Fruit fly (Drosophila melanogaster) whole organism, embryonic: ENCODE results near the gene CG42538.

Experiments used
- Ada2b ChIP-seq: fragments of 200-800 bp; sonication (Bioruptor generic); IDR thresholded peaks from 2 replicates; pipeline ENCODE4 v1.3.6; 2022; ENCODE audit warnings: missing biosample characterization, missing genetic modification characterization
- CG10209 ChIP-seq: fragments of 200-800 bp; sonication (Bioruptor generic); optimal IDR thresholded peaks from 3 replicates; lab custom pipeline; 2017; ENCODE audit warnings: missing biosample characterization, mild to moderate bottlenecking, missing genetic modification characterization, missing genetic modification reagents
- CG1024 ChIP-seq: fragments of 200-800 bp; sonication (Bioruptor generic); IDR thresholded peaks from 2 replicates; pipeline ENCODE4 v1.3.6; 2022; ENCODE audit warnings: missing biosample characterization, missing genetic modification characterization
- CG10366 ChIP-seq: fragments of 200-800 bp; sonication (Bioruptor generic); IDR thresholded peaks from 2 replicates; pipeline ENCODE4 v1.3.6; 2022; ENCODE audit warnings: missing biosample characterization, missing genetic modification characterization
- CG10959 ChIP-seq: fragments of 200-800 bp; sonication (Bioruptor generic); IDR thresholded peaks from 2 replicates; pipeline ENCODE4 v1.3.6; 2022; ENCODE audit warnings: missing biosample characterization, missing genetic modification characterization
- CG12236 ChIP-seq: fragments of 200-800 bp; sonication (Bioruptor generic); optimal IDR thresholded peaks from 2 replicates; lab custom pipeline; 2016; ENCODE audit warnings: missing biosample characterization, missing genetic modification characterization
- CG1233 ChIP-seq: fragments of 200-800 bp; sonication (Bioruptor generic); optimal IDR thresholded peaks from 4 replicates; lab custom pipeline; 2018; ENCODE audit warnings: missing biosample characterization, mild to moderate bottlenecking, missing genetic modification characterization
- CG12391 ChIP-seq: fragments of 200-800 bp; sonication (Bioruptor generic); optimal IDR thresholded peaks from 3 replicates; lab custom pipeline; 2018; ENCODE audit warnings: missing biosample characterization, mild to moderate bottlenecking, missing genetic modification characterization, moderate library complexity
- CG13296 ChIP-seq: fragments of 200-800 bp; sonication (Bioruptor generic); optimal IDR thresholded peaks from 3 replicates; lab custom pipeline; 2018; ENCODE audit warnings: missing biosample characterization, mild to moderate bottlenecking, missing genetic modification characterization
- CG13894 ChIP-seq: fragments of 200-800 bp; sonication (Bioruptor generic); optimal IDR thresholded peaks from 3 replicates; lab custom pipeline; 2018; ENCODE audit warnings: missing biosample characterization, mild to moderate bottlenecking, missing genetic modification characterization, moderate library complexity
- CG14710 ChIP-seq: fragments of 200-800 bp; sonication (Bioruptor generic); optimal IDR thresholded peaks from 3 replicates; lab custom pipeline; 2019; ENCODE audit warnings: missing biosample characterization, mild to moderate bottlenecking, missing genetic modification characterization, moderate library complexity
- CG1529 ChIP-seq: fragments of 200-800 bp; sonication (Bioruptor generic); optimal IDR thresholded peaks from 3 replicates; lab custom pipeline; 2018; ENCODE audit warnings: missing biosample characterization, missing genetic modification characterization
- CG15601 ChIP-seq: fragments of 200-800 bp; sonication (Bioruptor generic); optimal IDR thresholded peaks from 3 replicates; lab custom pipeline; 2019; ENCODE audit warnings: missing biosample characterization, mild to moderate bottlenecking, missing genetic modification characterization, moderate library complexity
- CG15696 ChIP-seq: fragments of 200-800 bp; sonication (Bioruptor generic); optimal IDR thresholded peaks from 2 replicates; lab custom pipeline; 2019; ENCODE audit warnings: missing biosample characterization, mild to moderate bottlenecking, missing genetic modification characterization, moderate library complexity
- CG1603 ChIP-seq: fragments of 200-800 bp; sonication (Bioruptor generic); optimal IDR thresholded peaks from 2 replicates; lab custom pipeline; 2019; ENCODE audit warnings: missing biosample characterization, mild to moderate bottlenecking, missing genetic modification characterization, moderate library complexity
- CG16863 ChIP-seq: fragments of 200-800 bp; sonication (Bioruptor generic); optimal IDR thresholded peaks from 3 replicates; lab custom pipeline; 2016; ENCODE audit warnings: missing biosample characterization, missing genetic modification characterization
- CG2202 ChIP-seq: fragments of 200-800 bp; sonication (Bioruptor generic); optimal IDR thresholded peaks from 2 replicates; lab custom pipeline; 2018; ENCODE audit warnings: missing biosample characterization, mild to moderate bottlenecking, missing genetic modification characterization
- CG33213 ChIP-seq: fragments of 200-800 bp; sonication (Bioruptor generic); optimal IDR thresholded peaks from 3 replicates; lab custom pipeline; 2016; ENCODE audit warnings: missing biosample characterization, missing genetic modification characterization
- CG42726 ChIP-seq: fragments of 200-800 bp; sonication (Bioruptor generic); IDR thresholded peaks from 2 replicates; pipeline ENCODE4 v1.3.6; 2022; ENCODE audit warnings: missing biosample characterization, missing genetic modification characterization; ENCODE audit not compliant: partially characterized antibody
- CG4328 ChIP-seq: fragments of 200-800 bp; sonication (Bioruptor generic); optimal IDR thresholded peaks from 3 replicates; lab custom pipeline; 2017; ENCODE audit warnings: missing biosample characterization, missing genetic modification reagents, missing genetic modification characterization
- CG4360 ChIP-seq: fragments of 200-800 bp; sonication (Bioruptor generic); IDR thresholded peaks from 2 replicates; pipeline ENCODE4 v1.3.6; 2022; ENCODE audit warnings: missing biosample characterization, missing genetic modification characterization
- CG4617 ChIP-seq: fragments of 200-800 bp; sonication (Bioruptor generic); optimal IDR thresholded peaks from 3 replicates; lab custom pipeline; 2016; ENCODE audit warnings: missing biosample characterization, missing genetic modification characterization, borderline replicate concordance
- CG7271 ChIP-seq: fragments of 200-800 bp; sonication (Bioruptor generic); optimal IDR thresholded peaks from 2 replicates; lab custom pipeline; 2018; ENCODE audit warnings: missing biosample characterization, mild to moderate bottlenecking, missing genetic modification characterization, moderate library complexity
- CG9437 ChIP-seq: fragments of 200-800 bp; sonication (Bioruptor generic); optimal IDR thresholded peaks from 2 replicates; lab custom pipeline; 2018; ENCODE audit warnings: missing biosample characterization, mild to moderate bottlenecking, missing genetic modification characterization
- Dek ChIP-seq: fragments of 200-800 bp; sonication (Bioruptor generic); optimal IDR thresholded peaks from 3 replicates; lab custom pipeline; 2019; ENCODE audit warnings: missing biosample characterization, mild to moderate bottlenecking, missing genetic modification characterization, moderate library complexity
- GATAe ChIP-seq: fragments of 200-800 bp; sonication (Bioruptor generic); conservative IDR thresholded peaks from 2 replicates; pipeline ENCODE4 v1.3.6; 2022; ENCODE audit warnings: missing biosample characterization, missing genetic modification characterization
- Gug ChIP-seq: fragments of 200-800 bp; sonication (Bioruptor generic); IDR thresholded peaks from 4 replicates; pipeline ENCODE4 v1.3.6; 2022; ENCODE audit warnings: missing biosample characterization, missing genetic modification characterization
- HHEX ChIP-seq: fragments of 200-800 bp; sonication (Bioruptor generic); optimal IDR thresholded peaks from 3 replicates; lab custom pipeline; 2017; ENCODE audit warnings: missing biosample characterization, mild to moderate bottlenecking, missing genetic modification characterization, missing genetic modification reagents
- Oli ChIP-seq: fragments of 200-800 bp; sonication (Bioruptor generic); optimal IDR thresholded peaks from 2 replicates; lab custom pipeline; 2018; ENCODE audit warnings: missing biosample characterization, mild to moderate bottlenecking, missing genetic modification characterization, moderate library complexity
- Scr ChIP-seq: fragments of 200-800 bp; sonication (Bioruptor generic); IDR thresholded peaks from 2 replicates; pipeline ENCODE4 v1.3.6; 2022; ENCODE audit warnings: missing biosample characterization, missing genetic modification characterization; ENCODE audit not compliant: partially characterized antibody
- Vsx1 ChIP-seq: fragments of 200-800 bp; sonication (Bioruptor generic); optimal IDR thresholded peaks from 2 replicates; lab custom pipeline; 2017; ENCODE audit warnings: missing biosample characterization, mild to moderate bottlenecking, missing genetic modification characterization, missing genetic modification reagents
- ac ChIP-seq: fragments of 200-800 bp; sonication (Bioruptor generic); optimal IDR thresholded peaks from 3 replicates; lab custom pipeline; 2017; ENCODE audit warnings: missing biosample characterization, mild to moderate bottlenecking, missing genetic modification characterization
- al ChIP-seq: fragments of 200-800 bp; sonication (Bioruptor generic); IDR thresholded peaks from 2 replicates; pipeline ENCODE4 v1.3.6; 2022; ENCODE audit warnings: missing biosample characterization, missing genetic modification characterization
- amos ChIP-seq: fragments of 200-800 bp; sonication (Bioruptor generic); IDR thresholded peaks from 2 replicates; pipeline ENCODE4 v1.3.6; 2022; ENCODE audit warnings: missing biosample characterization, missing genetic modification characterization; ENCODE audit not compliant: partially characterized antibody
- aop ChIP-seq: fragments of 200-800 bp; sonication (Bioruptor generic); IDR thresholded peaks from 2 replicates; pipeline ENCODE4 v1.3.6; 2022; ENCODE audit warnings: missing biosample characterization, missing genetic modification characterization
- danr ChIP-seq: fragments of 200-800 bp; sonication (Bioruptor generic); IDR thresholded peaks from 2 replicates; pipeline ENCODE4 v1.3.6; 2022; ENCODE audit warnings: missing biosample characterization, missing genetic modification characterization
- dmrt11E ChIP-seq: fragments of 200-800 bp; sonication (Bioruptor generic); optimal IDR thresholded peaks from 3 replicates; lab custom pipeline; 2018; ENCODE audit warnings: missing biosample characterization, mild to moderate bottlenecking, missing genetic modification characterization, moderate library complexity
- gt ChIP-seq: fragments of 200-800 bp; sonication (Bioruptor generic); IDR thresholded peaks from 2 replicates; pipeline ENCODE4 v1.3.6; 2022; ENCODE audit warnings: missing biosample characterization, missing genetic modification characterization
- jumu ChIP-seq: fragments of 200-800 bp; sonication (Bioruptor generic); optimal IDR thresholded peaks from 3 replicates; lab custom pipeline; 2016; ENCODE audit warnings: missing biosample characterization, missing genetic modification characterization
- mirr ChIP-seq: fragments of 200-800 bp; sonication (Bioruptor generic); optimal IDR thresholded peaks from 3 replicates; lab custom pipeline; 2018; ENCODE audit warnings: missing biosample characterization, mild to moderate bottlenecking, missing genetic modification characterization
- nerfin-2 ChIP-seq: fragments of 200-800 bp; sonication (Bioruptor generic); IDR thresholded peaks from 2 replicates; pipeline ENCODE4 v1.3.6; 2022; ENCODE audit warnings: missing biosample characterization, missing genetic modification characterization; ENCODE audit not compliant: partially characterized antibody
- phol ChIP-seq: fragments of 200-800 bp; sonication (Bioruptor generic); optimal IDR thresholded peaks from 3 replicates; lab custom pipeline; 2018; ENCODE audit warnings: missing biosample characterization, mild to moderate bottlenecking, missing genetic modification characterization, moderate library complexity
- pros ChIP-seq: fragments of 200-800 bp; sonication (Bioruptor generic); optimal IDR thresholded peaks from 3 replicates; lab custom pipeline; 2019; ENCODE audit warnings: missing biosample characterization, mild to moderate bottlenecking, missing genetic modification characterization, moderate library complexity
- slou ChIP-seq: fragments of 200-800 bp; sonication (Bioruptor generic); optimal IDR thresholded peaks from 3 replicates; lab custom pipeline; 2016; ENCODE audit warnings: missing biosample characterization, missing genetic modification characterization
- slp2 ChIP-seq: fragments of 200-800 bp; sonication (Bioruptor generic); optimal IDR thresholded peaks from 2 replicates; lab custom pipeline; 2016; ENCODE audit warnings: missing biosample characterization, missing genetic modification characterization
- unc-4 ChIP-seq: fragments of 200-800 bp; sonication (Bioruptor generic); IDR thresholded peaks from 2 replicates; pipeline ENCODE4 v1.3.6; 2022; ENCODE audit warnings: missing biosample characterization, missing genetic modification characterization; ENCODE audit not compliant: partially characterized antibody
- wek ChIP-seq: fragments of 200-800 bp; sonication (Bioruptor generic); optimal IDR thresholded peaks from 3 replicates; lab custom pipeline; 2018; ENCODE audit warnings: missing biosample characterization, mild to moderate bottlenecking, missing genetic modification characterization, moderate library complexity

Gene CG42538

DNA sequence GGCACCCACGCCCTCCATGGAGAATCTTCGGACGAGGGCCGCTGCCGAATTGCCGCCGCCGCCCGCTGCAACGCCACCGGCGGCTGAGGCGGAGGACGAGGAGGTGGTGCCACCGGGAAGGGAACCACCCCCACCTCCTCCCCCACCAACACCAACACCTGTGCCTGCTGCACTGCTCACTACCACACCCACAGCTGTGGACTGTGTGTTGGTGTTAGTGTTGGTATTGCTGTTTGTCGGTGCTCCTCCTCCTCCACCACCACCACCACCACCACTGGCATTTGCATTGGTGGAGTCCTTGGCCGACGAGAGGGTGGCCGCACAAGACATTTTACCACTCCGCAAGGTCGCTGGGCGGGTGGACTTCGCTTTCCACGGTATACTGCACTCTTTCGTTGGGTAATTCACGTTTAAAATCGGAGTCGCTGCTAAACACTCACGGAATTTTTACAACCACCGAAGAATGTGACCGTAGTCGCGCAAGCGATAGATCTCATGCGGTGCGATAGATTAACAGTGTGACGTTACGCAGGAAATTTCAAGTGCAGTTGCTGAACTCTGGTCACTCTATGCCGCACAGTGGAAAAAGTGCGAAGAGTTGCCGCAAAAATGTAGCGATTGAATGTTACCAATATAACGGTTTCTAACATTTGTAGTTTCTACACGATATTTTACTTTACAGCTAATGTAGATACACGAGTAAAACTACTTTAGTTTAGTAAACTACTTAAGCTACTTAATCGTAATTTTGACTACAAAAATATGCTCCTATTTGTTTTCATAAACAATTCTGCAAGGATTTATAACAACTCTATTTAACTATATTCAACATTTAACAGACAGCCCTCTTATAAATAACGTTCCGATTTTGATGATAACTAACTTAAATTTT, 22.8 kb upstream of the CG42538 start, which contains the start of gene mib1 (continued):
- TF ChIP-seq Vsx1 (no peak), CG12391 (peak; percentile 65), aop (GFP tag; lab: Robert Waterston, UW) (no peak), phol (tag; lab: Kevin White, UChicago) (peak; percentile 62), CG12236 (no peak), mirr (peak; percentile 45), CG1529 (GFP tag; lab: Kevin White, UChicago) (no peak), Scr (GFP tag; lab: Robert Waterston, UW) (peak; percentile 81), CG33213 (GFP tag; lab: Kevin White, UChicago) (peak; percentile 86), slp2 (GFP tag; lab: Kevin White, UChicago) (no peak), CG1603 (tag; lab: Kevin White, UChicago) (peak; percentile 91), danr (GFP tag; lab: Robert Waterston, UW) (no peak), CG4328 (GFP tag; lab: Kevin White, UChicago) (peak; percentile 15), jumu (GFP tag; lab: Kevin White, UChicago) (no peak), CG7271 (tag; lab: Kevin White, UChicago) (no peak), CG15601 (tag; lab: Kevin White, UChicago) (peak; percentile 66), pros (GFP tag; lab: Kevin White, UChicago) (peak; percentile 46), CG42726 (peak; percentile 94), HHEX (peak; percentile 28), CG13296 (GFP tag; lab: Kevin White, UChicago) (peak; percentile 45), nerfin-2 (peak; percentile 71), CG2202 (tag; lab: Kevin White, UChicago) (no peak), GATAe (no peak), CG10209 (no peak), CG10366 (GFP tag; lab: Robert Waterston, UW) (no peak), CG4360 (0 out of 2 replicates have a peak, but pooled peaks have one; percentile 30), gt (no peak), CG16863 (no peak), CG1024 (GFP tag; lab: Robert Waterston, UW) (no peak), slou (GFP tag; lab: Kevin White, UChicago) (no peak), Ada2b (GFP tag; lab: Robert Waterston, UW) (no peak), Gug (GFP tag; lab: Robert Waterston, UW) (peak; percentile 35; the same call in 2 of the 4 replicates), CG1233 (no peak), amos (GFP tag; lab: Robert Waterston, UW) (peak; percentile 93), Oli (no peak), unc-4 (GFP tag; lab: Robert Waterston, UW) (peak; percentile 82), Dek (tag; lab: Kevin White, UChicago) (peak; percentile 62), CG4617 (GFP tag; lab: Kevin White, UChicago) (peak; percentile 75), CG13894 (tag; lab: Kevin White, UChicago) (peak; percentile 48), CG9437 (GFP tag; lab: Kevin White, UChicago) (peak; percentile 65), ac (peak; percentile 4), CG10959 (GFP tag; lab: Robert Waterston, UW) (no peak), CG15696 (tag; lab: Kevin White, UChicago) (no peak), al (GFP tag; lab: Robert Waterston, UW) (0 out of 2 replicates have a peak, but pooled peaks have one; percentile 13), dmrt11E (tag; lab: Kevin White, UChicago) (peak; percentile 1), wek (GFP tag; lab: Kevin White, UChicago) (no peak), CG14710 (tag; lab: Kevin White, UChicago) (peak; percentile 91)
